Worm (Caenorhabditis elegans) whole organism, L4/young adult: Measurements from ENCODE around the gene wrt-8.
"Not testable (repeated sequence)": the region's sequence is repeated elsewhere in the genome, so short reads cannot be mapped to it uniquely, and the experiment has no call there.

Experiments
- W03F9.2 ChIP-seq: fragments of 150-350 bp; optimal IDR thresholded peaks from 2 replicates; lab custom pipeline; 2014; ENCODE audit warnings: missing biosample characterization, missing genetic modification characterization
- dao-5 ChIP-seq: sonication (generic microtip); optimal IDR thresholded peaks from 2 replicates; lab custom pipeline; 2016; ENCODE audit warnings: missing genotype, missing genetic modification characterization, moderate library complexity, missing compliant biosample characterization
- him-1 ChIP-seq: sonication (generic microtip); optimal IDR thresholded peaks from 2 replicates; lab custom pipeline; 2016; ENCODE audit warnings: missing genotype, missing genetic modification reagents, missing genetic modification characterization, missing compliant biosample characterization

wrt-8 gene

ce11 chrV:15352376-15352775 is 8.0 kb upstream of the wrt-8 start, which contains the start of gene srx-58:
TSS of gene srx-58 (plus strand) at chrV:15352676.
- TF ChIP-seq dao-5 (tag; lab: Kevin White, UChicago) (no peak), W03F9.2 (tag; lab: Kevin White, UChicago) (no peak), him-1 (no peak)

DNA sequence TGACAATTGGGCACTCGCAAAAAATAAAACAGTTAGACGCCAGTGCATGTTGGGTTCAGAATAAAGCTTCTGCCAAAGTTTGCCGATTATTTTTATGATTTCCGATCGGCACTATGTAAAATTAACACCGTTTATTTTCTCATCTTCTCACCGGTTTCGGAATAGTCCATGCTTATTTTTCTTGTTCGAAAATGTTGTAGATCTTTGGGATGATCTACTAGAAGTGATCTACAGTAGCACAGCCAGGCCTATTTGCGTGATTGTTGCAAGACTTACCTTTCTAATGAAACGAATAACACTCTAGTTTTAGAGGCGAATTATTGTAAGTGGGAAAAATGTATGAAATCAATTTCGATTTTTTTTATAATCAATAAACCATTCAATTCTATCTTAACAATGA is 6.2 kb upstream of the wrt-8 start, which contains the start of gene clec-231:
Gene clec-231, minus strand, starts transcription at position 101 of the 400 bp plus-strand sequence.
- TF ChIP-seq him-1, result no peak
- no peak for TF ChIP-seq dao-5 (tag; lab: Kevin White, UChicago)
- no peak for TF ChIP-seq W03F9.2 (tag; lab: Kevin White, UChicago)

- TF ChIP-seq dao-5 (tag; lab: Kevin White, UChicago) (no peak), him-1 (no peak), W03F9.2 (tag; lab: Kevin White, UChicago) (no peak)
These were observed 4.7 kb upstream of the wrt-8 start, which contains the start of gene clec-230 for ce11 chrV:15349044-15349443. TSS of gene clec-230 (minus strand) at chrV:15349144.

DNA sequence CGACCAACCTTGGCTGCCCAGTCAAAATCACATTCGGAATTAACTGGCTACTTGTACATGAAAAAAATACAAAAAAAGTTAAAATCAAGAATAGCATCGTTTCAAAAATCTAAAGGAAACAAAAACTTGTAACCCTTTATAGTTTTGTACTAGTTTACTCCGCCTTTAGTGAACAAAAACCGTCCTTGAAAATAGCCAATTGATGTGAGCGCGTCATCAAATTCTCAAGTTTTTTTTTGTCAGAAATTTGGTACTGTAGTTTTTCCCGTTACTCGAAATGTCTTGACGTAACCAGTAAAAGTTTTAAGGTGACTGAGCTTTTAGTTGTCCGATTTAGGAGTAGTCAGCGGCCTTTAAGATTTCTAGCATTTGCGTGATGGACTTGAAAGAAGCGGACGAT is 2.9 kb upstream of the wrt-8 start, which contains the start of gene C29F3.3:
Gene C29F3.3, minus strand, starts transcription at position 101 of the 400 bp plus-strand sequence.
- TF ChIP-seq dao-5 (tag; lab: Kevin White, UChicago) (no peak), him-1 (no peak), W03F9.2 (tag; lab: Kevin White, UChicago) (no peak)

DNA sequence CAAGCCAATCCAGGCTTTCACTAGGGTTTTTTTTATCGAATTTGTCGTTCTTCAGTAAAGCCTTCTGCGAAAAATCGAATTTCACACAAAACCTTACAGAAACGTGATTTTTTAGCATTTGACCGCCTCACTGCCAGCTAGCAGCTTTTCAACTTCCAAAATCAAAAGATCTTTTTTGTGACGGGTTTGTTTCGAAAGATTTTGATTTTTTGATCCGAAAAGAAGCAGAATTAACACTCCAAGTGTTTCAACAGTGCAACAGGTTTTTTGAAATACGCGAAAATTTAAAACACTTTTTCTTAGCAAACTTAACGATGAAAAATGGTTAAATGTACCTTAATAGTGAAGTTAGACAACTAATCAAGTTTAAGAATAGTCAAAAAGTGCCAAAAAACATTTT is 3.0 kb downstream of the wrt-8 start, which contains the start of gene clec-229:
Gene clec-229, minus strand, starts transcription at position 101 of the 400 bp plus-strand sequence.
- TF ChIP-seq dao-5 (tag; lab: Kevin White, UChicago), result no peak

DNA sequence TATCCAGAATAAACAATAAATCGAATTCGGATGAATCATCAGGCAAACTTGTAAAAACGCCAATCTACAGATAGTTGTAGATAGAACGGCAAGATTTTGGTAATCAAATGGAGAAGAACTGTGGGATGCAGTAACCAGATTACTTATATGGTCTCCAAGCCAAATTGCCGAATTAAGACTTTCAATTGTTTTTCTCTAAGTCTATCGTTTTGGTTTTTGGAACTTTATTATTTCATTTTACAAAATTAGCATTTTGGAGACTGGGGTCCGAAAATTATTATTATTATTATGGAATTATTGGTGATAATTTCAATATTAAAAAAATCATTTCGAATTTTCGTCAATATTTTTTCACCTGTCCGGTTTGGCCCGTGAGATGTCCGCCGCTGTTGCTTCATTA is 5.0 kb downstream of the wrt-8 start, which contains the start of gene clec-228:
Gene clec-228, minus strand, starts transcription at position 101 of the 400 bp plus-strand sequence.
- TF ChIP-seq him-1 (no peak), W03F9.2 (tag; lab: Kevin White, UChicago) (no peak), dao-5 (tag; lab: Kevin White, UChicago) (no peak)

- TF ChIP-seq dao-5 (tag; lab: Kevin White, UChicago) (no peak), W03F9.2 (tag; lab: Kevin White, UChicago) (no peak), him-1 (no peak)
These were observed 7.0 kb downstream of the wrt-8 start, which contains the start of gene wrt-7 for ce11 chrV:15337405-15337804. TSS of gene wrt-7 (minus strand) at chrV:15337505.

DNA sequence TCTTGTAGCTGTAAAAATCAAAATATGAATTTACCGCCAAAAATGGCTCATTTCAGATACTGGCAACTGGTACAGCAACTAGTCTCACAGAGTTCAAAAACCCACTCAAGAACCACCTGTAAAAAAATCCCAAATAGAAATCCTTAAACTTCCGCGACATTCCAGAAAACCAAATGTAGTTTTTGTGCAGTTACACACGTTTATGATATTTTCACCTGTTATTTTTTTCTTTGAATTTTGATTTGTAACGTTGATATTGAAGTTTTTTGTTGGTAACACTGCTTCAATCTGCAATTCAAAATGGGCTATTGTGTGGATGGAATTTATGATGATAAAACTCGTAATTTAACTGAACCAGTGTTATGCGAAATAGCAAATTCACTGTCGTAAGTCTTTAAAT is 11.5 kb downstream of the wrt-8 start, which contains the start of gene srw-113:
Gene srw-113, plus strand, starts transcription at position 301 of the 400 bp plus-strand sequence.
- TF ChIP-seq him-1, result no peak

ce11 chrV:15330314-15330713 is 14.1 kb downstream of the wrt-8 start, which contains the start of gene srh-295:
TSS of gene srh-295 (plus strand) at chrV:15330614.
- TF ChIP-seq dao-5 (tag; lab: Kevin White, UChicago) (no peak), W03F9.2 (tag; lab: Kevin White, UChicago) (no peak), him-1 (no peak)

- TF ChIP-seq W03F9.2 (tag; lab: Kevin White, UChicago), result no peak
- no peak for TF ChIP-seq dao-5 (tag; lab: Kevin White, UChicago)
- TF ChIP-seq him-1, result no peak
These were observed 16.5 kb downstream of the wrt-8 start, which contains the start of gene ZK1037.6 for ce11 chrV:15327745-15328447. TSS of gene ZK1037.6 (minus strand) at chrV:15327795.

DNA sequence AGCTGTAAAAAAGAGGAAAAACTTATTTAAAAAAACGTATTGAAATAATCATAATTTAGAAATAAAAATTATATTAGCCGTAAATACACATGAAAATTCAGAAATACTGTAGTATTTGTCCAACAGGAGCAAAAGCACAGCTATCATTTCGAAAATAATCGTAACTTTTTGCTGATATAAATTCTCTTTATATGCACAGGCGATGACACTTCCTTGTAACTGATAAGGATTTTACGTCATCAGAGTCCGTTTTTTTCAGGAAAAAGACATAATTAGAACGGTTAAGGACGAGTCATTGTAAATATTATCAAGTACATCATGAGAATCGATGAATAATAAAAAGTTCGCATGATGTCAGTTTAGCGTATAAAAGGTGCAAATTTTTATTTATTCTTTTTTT is 21.0 kb downstream of the wrt-8 start:
- no peak for TF ChIP-seq dao-5 (tag; lab: Kevin White, UChicago)

DNA sequence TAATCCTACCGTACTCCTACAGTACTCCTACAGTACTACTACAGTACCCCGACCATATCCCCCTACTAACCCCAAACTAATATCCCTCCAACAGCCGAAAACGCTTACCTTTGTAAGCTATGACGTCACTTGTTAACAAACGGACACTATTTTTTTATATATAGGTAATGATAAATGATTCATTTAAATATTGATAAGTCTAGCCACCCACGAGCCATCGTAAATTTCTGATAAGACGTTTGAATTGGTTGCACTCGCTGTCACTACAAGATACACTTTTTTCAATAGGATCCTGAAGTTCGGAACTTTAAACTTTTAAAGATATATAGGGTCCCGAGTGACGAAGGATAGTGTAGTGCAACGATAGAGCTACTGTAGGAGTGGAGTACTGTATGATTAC is 21.7 kb downstream of the wrt-8 start, which contains the start of gene nhr-247:
Gene nhr-247, plus strand, starts transcription at position 330 of the 400 bp plus-strand sequence.
- TF ChIP-seq W03F9.2 (tag; lab: Kevin White, UChicago); him-1; dao-5 (tag; lab: Kevin White, UChicago): not testable (repeated sequence)

DNA sequence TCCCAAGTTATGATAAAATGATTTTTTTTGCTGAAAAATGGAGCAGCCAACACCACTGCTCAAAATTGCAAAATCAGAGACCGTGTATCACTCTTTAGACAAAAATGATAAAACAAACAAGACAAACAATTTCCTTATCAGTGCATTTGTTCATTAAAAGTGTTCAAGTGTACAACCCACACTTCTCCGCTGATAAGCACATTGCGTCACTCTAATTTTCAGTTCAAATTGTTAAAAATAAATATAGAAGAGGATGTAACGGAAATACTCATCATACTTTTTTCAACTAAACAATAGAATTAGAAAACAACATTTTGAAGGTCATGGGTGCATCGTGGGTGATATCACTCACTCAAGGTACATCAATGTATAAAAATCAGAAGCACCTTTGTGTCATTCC is 25.7 kb downstream of the wrt-8 start, which contains the start of gene nhr-291:
Gene nhr-291, plus strand, starts transcription at position 324 of the 400 bp plus-strand sequence.
- TF ChIP-seq dao-5 (tag; lab: Kevin White, UChicago) (no peak), W03F9.2 (tag; lab: Kevin White, UChicago) (no peak), him-1 (no peak)

- TF ChIP-seq him-1 (no peak), dao-5 (tag; lab: Kevin White, UChicago) (no peak), W03F9.2 (tag; lab: Kevin White, UChicago) (no peak)
These were observed 28.4 kb downstream of the wrt-8 start, which contains the start of the genes srt-22 and nhr-246 for ce11 chrV:15315827-15316527. TSS of gene srt-22 (minus strand) at chrV:15315927. TSS of gene nhr-246 (plus strand) at chrV:15316477.
